Worm (Caenorhabditis elegans) whole organism, late embryonic: ENCODE measurements around the gene T26H5.14.

Source experiments
- C08G9.2 ChIP-seq: sonication (generic microtip); optimal IDR thresholded peaks from 2 replicates; lab custom pipeline; 2016; ENCODE audit warnings: mild to moderate bottlenecking, missing genetic modification characterization, moderate library complexity, missing compliant biosample characterization
- C38D4.7 ChIP-seq: fragments of 200-800 bp; sonication (Bioruptor generic); optimal IDR thresholded peaks from 2 replicates; lab custom pipeline; 2018; ENCODE audit warnings: mild to moderate bottlenecking, missing genetic modification characterization, moderate library complexity, missing compliant biosample characterization
- F13H6.1 ChIP-seq: sonication (generic microtip); optimal IDR thresholded peaks from 2 replicates; lab custom pipeline; 2016; ENCODE audit warnings: missing genetic modification characterization, missing compliant biosample characterization
- K02D7.2 ChIP-seq: sonication (generic microtip); optimal IDR thresholded peaks from 2 replicates; lab custom pipeline; 2017; ENCODE audit warnings: mild to moderate bottlenecking, missing genetic modification characterization, missing compliant biosample characterization
- K09A11.1 ChIP-seq: sonication (generic microtip); optimal IDR thresholded peaks from 2 replicates; lab custom pipeline; 2017; ENCODE audit warnings: antibody characterized with exemption, mild to moderate bottlenecking, missing genetic modification characterization, missing compliant biosample characterization; ENCODE audit not compliant: insufficient read depth
- ahr-1 ChIP-seq: sonication (generic microtip); optimal IDR thresholded peaks from 2 replicates; lab custom pipeline; 2016; ENCODE audit warnings: missing genetic modification characterization, missing compliant biosample characterization
- ama-1 ChIP-seq: fragments of 150-350 bp; optimal IDR thresholded peaks from 2 replicates; lab custom pipeline; 2014
- ceh-14 ChIP-seq: sonication (generic microtip); optimal IDR thresholded peaks from 2 replicates; lab custom pipeline; 2016; ENCODE audit warnings: missing genotype, missing genetic modification characterization, missing compliant biosample characterization
- ceh-18 ChIP-seq: sonication (generic microtip); optimal IDR thresholded peaks from 2 replicates; lab custom pipeline; 2016; ENCODE audit warnings: missing genetic modification characterization, missing compliant biosample characterization
- ceh-19 ChIP-seq: fragments of 200-800 bp; sonication (Bioruptor generic); optimal IDR thresholded peaks from 2 replicates; lab custom pipeline; 2018; ENCODE audit warnings: mild to moderate bottlenecking, missing genetic modification characterization, missing compliant biosample characterization
- ceh-2 ChIP-seq: sonication (generic microtip); optimal IDR thresholded peaks from 2 replicates; lab custom pipeline; 2016; ENCODE audit warnings: missing genotype, missing genetic modification characterization, missing compliant biosample characterization
- ceh-22 ChIP-seq: sonication (generic microtip); optimal IDR thresholded peaks from 2 replicates; lab custom pipeline; 2017; ENCODE audit warnings: missing biosample characterization, missing genetic modification characterization
- ceh-24 ChIP-seq: sonication (generic microtip); optimal IDR thresholded peaks from 2 replicates; lab custom pipeline; 2016; ENCODE audit warnings: mild to moderate bottlenecking, missing genetic modification characterization, missing compliant biosample characterization
- ceh-30 ChIP-seq: fragments of 150-350 bp; optimal IDR thresholded peaks from 2 replicates; lab custom pipeline; 2014; ENCODE audit warnings: missing biosample characterization, missing genetic modification characterization
- ceh-31 ChIP-seq: sonication (generic microtip); optimal IDR thresholded peaks from 2 replicates; lab custom pipeline; 2016; ENCODE audit warnings: missing genetic modification characterization, missing compliant biosample characterization
- ceh-34 ChIP-seq: sonication (generic microtip); optimal IDR thresholded peaks from 2 replicates; lab custom pipeline; 2016; ENCODE audit warnings: mild to moderate bottlenecking, missing genetic modification characterization, missing compliant biosample characterization
- ceh-9 ChIP-seq: sonication (generic microtip); optimal IDR thresholded peaks from 2 replicates; lab custom pipeline; 2016; ENCODE audit warnings: mild to moderate bottlenecking, missing genetic modification characterization, inconsistent platforms, missing compliant biosample characterization
- che-1 ChIP-seq: sonication (generic microtip); optimal IDR thresholded peaks from 2 replicates; lab custom pipeline; 2016; ENCODE audit warnings: mild to moderate bottlenecking, missing genetic modification characterization, missing compliant biosample characterization
- dmd-4 ChIP-seq: sonication (generic microtip); optimal IDR thresholded peaks from 2 replicates; lab custom pipeline; 2016; ENCODE audit warnings: borderline replicate concordance, missing genetic modification characterization, missing compliant biosample characterization
- dve-1 ChIP-seq: sonication (generic microtip); optimal IDR thresholded peaks from 2 replicates; lab custom pipeline; 2017; ENCODE audit warnings: antibody characterized with exemption, mild to moderate bottlenecking, missing genetic modification characterization, missing compliant biosample characterization
- elt-2 ChIP-seq: sonication (generic microtip); optimal IDR thresholded peaks from 2 replicates; lab custom pipeline; 2016; ENCODE audit warnings: missing genetic modification reagents, missing genetic modification characterization, missing compliant biosample characterization
- elt-4 ChIP-seq: sonication (generic microtip); optimal IDR thresholded peaks from 2 replicates; lab custom pipeline; 2016; ENCODE audit warnings: missing genetic modification characterization, missing compliant biosample characterization
- fkh-6 ChIP-seq: sonication (generic microtip); optimal IDR thresholded peaks from 2 replicates; lab custom pipeline; 2016; ENCODE audit warnings: missing genetic modification characterization, missing compliant biosample characterization
- gmeb-2 ChIP-seq: sonication (generic microtip); optimal IDR thresholded peaks from 2 replicates; lab custom pipeline; 2016; ENCODE audit warnings: missing genetic modification characterization, inconsistent platforms, missing compliant biosample characterization
- hlh-13 ChIP-seq: fragments of 200-800 bp; sonication (Bioruptor generic); optimal IDR thresholded peaks from 2 replicates; lab custom pipeline; 2018; ENCODE audit warnings: mild to moderate bottlenecking, missing genetic modification characterization, missing compliant biosample characterization
- hlh-6 ChIP-seq: sonication (generic microtip); optimal IDR thresholded peaks from 2 replicates; lab custom pipeline; 2016; ENCODE audit warnings: missing genotype, missing genetic modification characterization, missing compliant biosample characterization
- lim-6 ChIP-seq: sonication (generic microtip); optimal IDR thresholded peaks from 2 replicates; lab custom pipeline; 2016; ENCODE audit warnings: missing genetic modification characterization, missing compliant biosample characterization
- lin-11 ChIP-seq: fragments of 200-800 bp; sonication (Bioruptor generic); optimal IDR thresholded peaks from 2 replicates; lab custom pipeline; 2018; ENCODE audit warnings: mild to moderate bottlenecking, missing genetic modification characterization, missing compliant biosample characterization
- mec-3 ChIP-seq: sonication (generic microtip); optimal IDR thresholded peaks from 2 replicates; lab custom pipeline; 2016; ENCODE audit warnings: borderline replicate concordance, missing genetic modification characterization, missing compliant biosample characterization
- nfya-1 ChIP-seq: sonication (generic microtip); optimal IDR thresholded peaks from 2 replicates; lab custom pipeline; 2017; ENCODE audit warnings: missing genetic modification characterization, mild to moderate bottlenecking, missing compliant biosample characterization, antibody characterized with exemption, moderate library complexity
- nhr-11 ChIP-seq: fragments of 150-350 bp; optimal IDR thresholded peaks from 2 replicates; lab custom pipeline; 2014; ENCODE audit warnings: missing biosample characterization, missing genetic modification characterization
- npax-4 ChIP-seq: sonication (generic microtip); optimal IDR thresholded peaks from 2 replicates; lab custom pipeline; 2016; ENCODE audit warnings: missing genetic modification characterization, missing compliant biosample characterization
- odd-2 ChIP-seq: sonication (generic microtip); optimal IDR thresholded peaks from 2 replicates; lab custom pipeline; 2017; ENCODE audit warnings: antibody characterized with exemption, mild to moderate bottlenecking, missing genetic modification characterization, missing compliant biosample characterization
- pag-3 ChIP-seq: sonication (generic microtip); optimal IDR thresholded peaks from 2 replicates; lab custom pipeline; 2016; ENCODE audit warnings: missing compliant biosample characterization, missing genetic modification characterization, borderline replicate concordance
- pax-1 ChIP-seq: fragments of 150-350 bp; optimal IDR thresholded peaks from 2 replicates; lab custom pipeline; 2014; ENCODE audit warnings: missing biosample characterization, missing genetic modification characterization
- pros-1 ChIP-seq: fragments of 150-350 bp; optimal IDR thresholded peaks from 2 replicates; lab custom pipeline; 2014; ENCODE audit warnings: missing biosample characterization, missing genetic modification reagents, missing genetic modification characterization
- ref-2 ChIP-seq: sonication (generic microtip); optimal IDR thresholded peaks from 2 replicates; lab custom pipeline; 2016; ENCODE audit warnings: missing genetic modification characterization, missing compliant biosample characterization
- sdc-2 ChIP-seq: sonication (generic microtip); optimal IDR thresholded peaks from 2 replicates; lab custom pipeline; 2016; ENCODE audit warnings: missing genotype, missing genetic modification characterization, missing compliant biosample characterization
- sox-4 ChIP-seq: sonication (generic microtip); optimal IDR thresholded peaks from 2 replicates; lab custom pipeline; 2017; ENCODE audit warnings: mild to moderate bottlenecking, missing genetic modification characterization, inconsistent platforms, missing compliant biosample characterization
- tbx-2 ChIP-seq: sonication (generic microtip); optimal IDR thresholded peaks from 2 replicates; lab custom pipeline; 2016; ENCODE audit warnings: missing genetic modification characterization, missing compliant biosample characterization
- tbx-7 ChIP-seq: sonication (generic microtip); optimal IDR thresholded peaks from 2 replicates; lab custom pipeline; 2016; ENCODE audit warnings: missing genotype, missing genetic modification characterization, missing compliant biosample characterization
- unc-3 ChIP-seq, 2 experiments: fragments of 200-800 bp in 1 of 2; sonication (Bioruptor generic) in 1 of 2; sonication (generic microtip) in 1 of 2; conservative IDR thresholded peaks in 1 of 2; optimal IDR thresholded peaks in 1 of 2; 2 replicates each; pipeline versions ENCODE4 v1.3.6 to Lab custom; 2016 to 2022; ENCODE audit warnings: missing compliant biosample characterization in 2 of 2, missing genetic modification characterization in 2 of 2, missing genetic modification reagents in 1 of 2
- unc-42 ChIP-seq: sonication (generic microtip); optimal IDR thresholded peaks from 2 replicates; lab custom pipeline; 2016; ENCODE audit warnings: missing genotype, missing genetic modification characterization, missing compliant biosample characterization
- ztf-16 ChIP-seq: sonication (generic microtip); optimal IDR thresholded peaks from 2 replicates; lab custom pipeline; 2017; ENCODE audit warnings: missing genetic modification characterization, missing compliant biosample characterization

T26H5.14 gene

ce11 chrV:15471029-15471428 lies 22.1 kb downstream of the T26H5.14 start, which contains the start of gene dpf-1:
dpf-1 (plus strand) TSS chrV:15471329.
- no peak for TF ChIP-seq unc-3 (GFP tag; conservative IDR thresholded peaks at IDR 0.05; lab: Robert Waterston, UW)
- TF ChIP-seq unc-3 (tag; optimal IDR thresholded peaks at IDR 0.05; lab: Kevin White, UChicago), result no peak
- no peak for TF ChIP-seq che-1 (tag; lab: Kevin White, UChicago)
- TF ChIP-seq lin-11, result no peak
- no peak for TF ChIP-seq ztf-16

- TF ChIP-seq unc-3 (GFP tag; conservative IDR thresholded peaks at IDR 0.05; lab: Robert Waterston, UW), result no peak
- no peak for TF ChIP-seq unc-3 (tag; optimal IDR thresholded peaks at IDR 0.05; lab: Kevin White, UChicago)
- no peak for TF ChIP-seq hlh-6 (tag; lab: Kevin White, UChicago)
- TF ChIP-seq C08G9.2 (tag; lab: Kevin White, UChicago), result no peak
- no peak for TF ChIP-seq odd-2
- no peak for TF ChIP-seq ceh-2 (tag; lab: Kevin White, UChicago)
- TF ChIP-seq tbx-2 (tag; lab: Kevin White, UChicago), result no peak
- no peak for TF ChIP-seq ahr-1 (tag; lab: Kevin White, UChicago)
- no peak for TF ChIP-seq nhr-11
- no peak for TF ChIP-seq npax-4 (tag; lab: Kevin White, UChicago)
- no peak for TF ChIP-seq unc-42 (tag; lab: Kevin White, UChicago)
- TF ChIP-seq ceh-22 (tag; lab: Kevin White, UChicago), result no peak
- no peak for TF ChIP-seq gmeb-2
- no peak for TF ChIP-seq mec-3 (tag; lab: Kevin White, UChicago)
- TF ChIP-seq lim-6 (tag; lab: Kevin White, UChicago), result no peak
- no peak for TF ChIP-seq K09A11.1 (tag; lab: Kevin White, UChicago)
- TF ChIP-seq pax-1, result no peak
- TF ChIP-seq ceh-30 (tag; lab: Kevin White, UChicago), result no peak
- TF ChIP-seq F13H6.1 (tag; lab: Kevin White, UChicago), result no peak
- TF ChIP-seq ama-1 (lab: Kevin White, UChicago), result no peak
- TF ChIP-seq ztf-16, result no peak
- TF ChIP-seq, all 69 proteins: peak for 0
These were observed 29.6 kb downstream of the T26H5.14 start, which contains the start of gene C06B8.2 for ce11 chrV:15478597-15478996. C06B8.2 (minus strand) TSS chrV:15478749.

DNA sequence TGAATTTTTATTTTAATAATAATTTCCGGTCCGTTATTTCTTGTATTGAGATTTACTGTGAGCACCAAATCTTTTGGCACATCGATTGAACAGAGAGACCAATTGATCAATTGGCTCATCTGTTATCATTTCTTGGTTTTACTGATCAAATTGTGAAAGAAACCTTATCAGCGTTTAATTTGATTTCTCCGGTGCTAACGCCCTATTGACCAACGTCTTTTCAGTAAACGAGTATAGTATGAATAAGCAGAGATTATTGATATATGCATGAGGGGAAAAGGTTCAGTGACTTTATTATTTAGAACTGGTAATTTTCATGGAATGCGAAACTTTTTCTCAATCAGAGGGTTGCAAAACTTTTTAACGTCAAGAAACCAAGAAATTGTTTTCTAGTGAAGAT lies 30.1 kb downstream of the T26H5.14 start:
- TF ChIP-seq pag-3 (tag; lab: Kevin White, UChicago) (no peak), hlh-6 (tag; lab: Kevin White, UChicago) (no peak), elt-2 (tag; lab: Kevin White, UChicago) (peak; percentile 46)

- TF ChIP-seq nfya-1 (no peak), lin-11 (no peak), ceh-31 (tag; lab: Kevin White, UChicago) (no peak), odd-2 (no peak), pax-1 (no peak), ahr-1 (tag; lab: Kevin White, UChicago) (no peak), ceh-18 (tag; lab: Kevin White, UChicago) (no peak), sdc-2 (tag; lab: Kevin White, UChicago) (no peak), C08G9.2 (tag; lab: Kevin White, UChicago) (no peak), K02D7.2 (tag; lab: Kevin White, UChicago) (no peak), C38D4.7 (no peak), ceh-19 (GFP tag; lab: Kevin White, UChicago) (no peak), elt-2 (tag; lab: Kevin White, UChicago) (no peak), tbx-7 (no peak), npax-4 (tag; lab: Kevin White, UChicago) (no peak), ceh-14 (no peak)
These were observed 30.9 kb downstream of the T26H5.14 start for ce11 chrV:15479825-15480224.

DNA sequence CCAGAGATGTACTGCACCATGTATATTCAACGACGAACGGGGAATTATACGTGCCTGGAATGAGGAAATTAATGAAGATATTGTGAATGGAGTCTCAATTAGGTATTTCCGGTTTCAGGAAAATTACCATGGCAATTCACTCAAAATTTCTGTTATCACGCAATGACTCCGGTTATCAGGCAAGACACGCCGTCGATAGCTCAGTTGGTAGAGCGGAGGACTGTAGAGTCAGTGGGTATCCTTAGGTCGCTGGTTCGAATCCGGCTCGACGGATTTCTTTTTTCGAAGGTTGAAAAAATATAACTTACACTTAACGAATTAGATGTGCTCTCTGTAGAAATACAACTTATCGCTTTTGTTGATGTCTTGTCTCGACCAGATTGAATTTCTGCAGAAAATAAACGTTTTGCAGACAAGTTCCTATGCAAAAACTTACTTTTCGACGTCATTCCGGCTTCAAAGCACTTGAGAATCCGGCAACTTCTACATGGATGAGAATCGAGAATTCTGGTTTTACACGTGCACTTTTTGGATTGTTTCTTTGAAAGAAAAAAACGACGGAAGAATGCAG lies 31.6 kb downstream of the T26H5.14 start:
- TF ChIP-seq dve-1 (tag; lab: Kevin White, UChicago) (no peak), ceh-24 (tag; lab: Kevin White, UChicago) (no peak), dmd-4 (tag; lab: Kevin White, UChicago) (no peak), elt-4 (tag; lab: Kevin White, UChicago) (no peak), unc-3 (GFP tag; conservative IDR thresholded peaks at IDR 0.05; lab: Robert Waterston, UW) (no peak), unc-3 (tag; optimal IDR thresholded peaks at IDR 0.05; lab: Kevin White, UChicago) (no peak), ceh-9 (tag; lab: Kevin White, UChicago) (no peak), sox-4 (no peak), nhr-11 (no peak), ref-2 (tag; lab: Kevin White, UChicago) (no peak), pros-1 (tag; lab: Kevin White, UChicago) (no peak), hlh-13 (no peak), lim-6 (tag; lab: Kevin White, UChicago) (no peak), mec-3 (tag; lab: Kevin White, UChicago) (no peak), fkh-6 (tag; lab: Kevin White, UChicago) (no peak), ceh-34 (tag; lab: Kevin White, UChicago) (no peak), ama-1 (lab: Kevin White, UChicago) (no peak)
